Fruit fly (Drosophila melanogaster): ENCODE measurements around the gene CG14932.

The CG14932 gene

dm6 chr2L:11806701-11807674, 17.3 kb downstream of the CG14932 start (continued):
- TF ChIP-seq cas (GFP tag; IDR thresholded peaks at IDR 0.05) (no peak), cad (GFP tag; optimal IDR thresholded peaks at IDR 0.05) (no peak), CG6765 (GFP tag; optimal IDR thresholded peaks at IDR 0.05) (no peak), hth (optimal IDR thresholded peaks at IDR 0.05) (no peak), Side (GFP tag; optimal IDR thresholded peaks at IDR 0.05) (no peak), en (GFP tag; optimal IDR thresholded peaks at IDR 0.05) (no peak), CG2712 (tag; optimal IDR thresholded peaks at IDR 0.05) (peak; percentile 33), Fer2 (tag; optimal IDR thresholded peaks at IDR 0.05) (no peak), Atf6 (GFP tag; IDR thresholded peaks at IDR 0.05) (0 out of 2 replicates have a peak, but pooled peaks have one; percentile 12), CG10431 (GFP tag; optimal IDR thresholded peaks at IDR 0.05) (no peak)

dm6 chr2L:11807697-11808226, 18.0 kb downstream of the CG14932 start:
- TF ChIP-seq scrt (GFP tag; optimal IDR thresholded peaks at IDR 0.05) = peak; percentile 64
- peak; percentile 33 for TF ChIP-seq CG2116 (GFP tag; optimal IDR thresholded peaks at IDR 0.05)
- TF ChIP-seq CG11560 (tag; IDR thresholded peaks at IDR 0.05) = no peak
- TF ChIP-seq CG6689 (GFP tag; IDR thresholded peaks at IDR 0.05) = no peak
- no peak for TF ChIP-seq tgo (GFP tag; IDR thresholded peaks at IDR 0.05)
- no peak for TF ChIP-seq Tbp (GFP tag; optimal IDR thresholded peaks at IDR 0.05)
- no peak for TF ChIP-seq hbn (GFP tag; IDR thresholded peaks at IDR 0.05; ENCODE audit: partially characterized antibody)
- TF ChIP-seq CG32767 (GFP tag; IDR thresholded peaks at IDR 0.05) = 0 out of 2 replicates have a peak, but pooled peaks have one; percentile 30
- no peak for TF ChIP-seq CG12942 (GFP tag; optimal IDR thresholded peaks at IDR 0.05)
- TF ChIP-seq Drgx (GFP tag; IDR thresholded peaks at IDR 0.05) = peak; percentile 43; the same call in 1 of the 2 replicates
- TF ChIP-seq CG17802 (tag; optimal IDR thresholded peaks at IDR 0.05) = no peak
- peak; percentile 8 for TF ChIP-seq NfI (GFP tag; optimal IDR thresholded peaks at IDR 0.05)
- peak; percentile 14; the same call in 1 of the 3 replicates for TF ChIP-seq HLH4C (GFP tag; IDR thresholded peaks at IDR 0.05; ENCODE audit: partially characterized antibody)
- TF ChIP-seq esg (GFP tag; conservative IDR thresholded peaks at IDR 0.05) = no peak
- TF ChIP-seq da (GFP tag; optimal IDR thresholded peaks at IDR 0.05) = no peak
- 0 out of 2 replicates have a peak, but pooled peaks have one; percentile 8 for TF ChIP-seq CG9932 (GFP tag; IDR thresholded peaks at IDR 0.05)
- no peak for TF ChIP-seq nau (GFP tag; optimal IDR thresholded peaks at IDR 0.05)
- TF ChIP-seq ab (GFP tag; optimal IDR thresholded peaks at IDR 0.05) = no peak
- TF ChIP-seq Ets97D (GFP tag; optimal IDR thresholded peaks at IDR 0.05) = peak; percentile 9
- TF ChIP-seq fu2 (GFP tag; optimal IDR thresholded peaks at IDR 0.05) = no peak
- TF ChIP-seq MBD-R2 (GFP tag; IDR thresholded peaks at IDR 0.05) = peak; percentile 31; the same call in 1 of the 2 replicates
- TF ChIP-seq croc (GFP tag; conservative IDR thresholded peaks at IDR 0.05) = no peak
- TF ChIP-seq seq (GFP tag; IDR thresholded peaks at IDR 0.05) = peak; percentile 46; the same call in 1 of the 2 replicates
- peak; percentile 81; the same call in 1 of the 2 replicates for TF ChIP-seq rib (GFP tag; IDR thresholded peaks at IDR 0.05)
- no peak for TF ChIP-seq vfl (GFP tag; optimal IDR thresholded peaks at IDR 0.05)
- TF ChIP-seq ssp (GFP tag; IDR thresholded peaks at IDR 0.05) = no peak
- TF ChIP-seq CG1602 (GFP tag; optimal IDR thresholded peaks at IDR 0.05) = no peak
- peak; percentile 24; the same call in 1 of the 2 replicates for TF ChIP-seq ttk (GFP tag; IDR thresholded peaks at IDR 0.05)
- TF ChIP-seq HLHmδ (GFP tag; optimal IDR thresholded peaks at IDR 0.05) = peak; percentile 20
- TF ChIP-seq H15 (GFP tag; IDR thresholded peaks at IDR 0.05) = 0 out of 3 replicates have a peak, but pooled peaks have one; percentile 12
- TF ChIP-seq Ssrp (tag; optimal IDR thresholded peaks at IDR 0.05) = no peak
- peak; percentile 22 for TF ChIP-seq gsb-n (tag; optimal IDR thresholded peaks at IDR 0.05)
- no peak for TF ChIP-seq aop (GFP tag; IDR thresholded peaks at IDR 0.05)
- TF ChIP-seq nerfin-1 (tag; optimal IDR thresholded peaks at IDR 0.05) = peak; percentile 60
- no peak for TF ChIP-seq CG10462 (GFP tag; optimal IDR thresholded peaks at IDR 0.05)
- TF ChIP-seq Six4 (GFP tag; optimal IDR thresholded peaks at IDR 0.05) = no peak
- TF ChIP-seq CG34224 (GFP tag; IDR thresholded peaks at IDR 0.05; ENCODE audit: partially characterized antibody) = peak; percentile 24; the same call in 1 of the 3 replicates
- TF ChIP-seq CG11723 (GFP tag; optimal IDR thresholded peaks at IDR 0.05) = no peak

All from whole organism, embryonic.